Fruit fly (Drosophila melanogaster) whole organism, larva: Measurements from ENCODE around the gene Plzf.

Experiments used
- noc ChIP-seq: fragments of 200-800 bp; sonication (Bioruptor generic); optimal IDR thresholded peaks from 3 replicates; lab custom pipeline; 2019; ENCODE audit warnings: missing biosample characterization, mild to moderate bottlenecking, missing genetic modification characterization, moderate library complexity

The Plzf gene

dm6 chr2L:12028102-12028501 is 20.6 kb downstream of the Plzf start:
- no peak for TF ChIP-seq noc (tag; lab: Kevin White, UChicago)

- TF ChIP-seq noc (tag; lab: Kevin White, UChicago): no peak
Measured at dm6 chr2L:12027435-12027834, 21.3 kb downstream of the Plzf start, which contains the start of gene dmGlut. dmGlut (plus strand) TSS chr2L:12027438.

dm6 chr2L:12026458-12027431 is 22.0 kb downstream of the Plzf start:
- peak; percentile 51 for TF ChIP-seq noc (tag; lab: Kevin White, UChicago)

dm6 chr2L:12025505-12025904 is 23.2 kb downstream of the Plzf start:
- TF ChIP-seq noc (tag; lab: Kevin White, UChicago): no peak

- no peak for TF ChIP-seq noc (tag; lab: Kevin White, UChicago)
Measured at dm6 chr2L:12024104-12024503, 24.6 kb downstream of the Plzf start.

dm6 chr2L:12021193-12021592 is 27.5 kb downstream of the Plzf start:
- no peak for TF ChIP-seq noc (tag; lab: Kevin White, UChicago)

dm6 chr2L:12020735-12021134 is 28.0 kb downstream of the Plzf start, which contains the start of gene Wdr81:
Wdr81 (minus strand) TSS chr2L:12020960.
- no peak for TF ChIP-seq noc (tag; lab: Kevin White, UChicago)

dm6 chr2L:12013741-12014393 is 34.9 kb downstream of the Plzf start:
- no peak for TF ChIP-seq noc (tag; lab: Kevin White, UChicago)

- TF ChIP-seq noc (tag; lab: Kevin White, UChicago): no peak
Measured at dm6 chr2L:12013243-12013642, 35.5 kb downstream of the Plzf start.

- TF ChIP-seq noc (tag; lab: Kevin White, UChicago): peak; percentile 95
Measured at dm6 chr2L:12011682-12012655, 36.7 kb downstream of the Plzf start.

- peak; percentile 93 for TF ChIP-seq noc (tag; lab: Kevin White, UChicago)
Measured at dm6 chr2L:12010877-12011666, 37.6 kb downstream of the Plzf start.

dm6 chr2L:12010100-12010876 is 38.4 kb downstream of the Plzf start:
- peak; percentile 78 for TF ChIP-seq noc (tag; lab: Kevin White, UChicago)

- no peak for TF ChIP-seq noc (tag; lab: Kevin White, UChicago)
Measured at dm6 chr2L:12007853-12008252, 40.9 kb downstream of the Plzf start, which contains the start of gene Rh5. Rh5 (plus strand) TSS chr2L:12008153.
